Worm (Caenorhabditis elegans): ENCODE measurements around the gene F48A11.4.

DNA sequence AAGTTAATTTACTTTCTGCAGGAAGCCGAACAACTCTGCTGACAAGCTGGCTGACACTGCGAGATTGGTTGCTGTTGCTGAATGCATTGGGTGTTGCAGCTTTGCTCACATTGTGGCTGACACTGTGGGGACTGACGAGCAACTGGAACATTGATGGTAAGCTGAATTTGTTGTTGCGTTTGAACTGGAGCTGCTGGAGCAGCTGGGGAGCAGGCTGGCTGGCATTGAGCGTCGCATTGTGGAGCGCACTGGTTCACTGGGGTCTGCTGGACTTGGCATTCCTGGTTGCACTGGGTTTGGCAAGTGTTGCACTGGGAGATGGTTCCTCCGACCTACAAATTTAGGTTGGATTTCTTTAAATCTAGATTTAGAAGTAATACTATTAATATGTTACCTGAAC lies 23.8 kb downstream of the F48A11.4 start:
- no peak for TF ChIP-seq unc-62 (GFP tag; optimal IDR thresholded peaks at IDR 0.05)
- TF ChIP-seq dmd-4 (tag; optimal IDR thresholded peaks at IDR 0.05): no peak
- no peak for TF ChIP-seq skn-1 (tag; optimal IDR thresholded peaks at IDR 0.05)
- TF ChIP-seq nhr-25 (tag; optimal IDR thresholded peaks at IDR 0.05): no peak
- no peak for TF ChIP-seq zag-1 (tag; optimal IDR thresholded peaks at IDR 0.05)
- TF ChIP-seq fos-1 (tag; optimal IDR thresholded peaks at IDR 0.05): no peak
- TF ChIP-seq nhr-23 (tag; optimal IDR thresholded peaks at IDR 0.05): no peak
